Worm (Caenorhabditis elegans): ENCODE data around the gene dim-1.

Gene dim-1

ce11 chrX:8003663-8004062, 54.4 kb downstream of the dim-1 start, which contains the start of the genes F45E1.1 and F45E1.2:
TSS of gene F45E1.1 (plus strand) at chrX:8003682.
TSS of gene F45E1.2 (plus strand) at chrX:8003733.
- TF ChIP-seq Y53G8AR.9 (GFP tag; conservative IDR thresholded peaks at IDR 0.05) (no peak), pha-4 (tag; optimal IDR thresholded peaks at IDR 0.05) (no peak)
